Fruit fly (Drosophila melanogaster): Measurements from ENCODE around the gene Svil.
A peak's percentile ranks its signal among the peaks of the same experiment; 100 is the strongest.

Svil gene

dm6 chr3L:2424094-2424493 lies 46.6 kb downstream of the Svil start:
- TF ChIP-seq CG10348 (GFP tag; IDR thresholded peaks at IDR 0.05) (no peak), CG9948 (tag; optimal IDR thresholded peaks at IDR 0.05) (no peak), fd96Ca (GFP tag; IDR thresholded peaks at IDR 0.05) (no peak), CG8301 (tag; optimal IDR thresholded peaks at IDR 0.05) (no peak), CG15710 (tag; optimal IDR thresholded peaks at IDR 0.05) (no peak), CG4496 (GFP tag; IDR thresholded peaks at IDR 0.05) (peak; percentile 17; the same call in 1 of the 3 replicates)

dm6 chr3L:2425687-2426086 lies 48.2 kb downstream of the Svil start:
- TF ChIP-seq CG9948 (tag; optimal IDR thresholded peaks at IDR 0.05) (no peak), EcR (GFP tag; optimal IDR thresholded peaks at IDR 0.05) (peak; percentile 8)

DNA sequence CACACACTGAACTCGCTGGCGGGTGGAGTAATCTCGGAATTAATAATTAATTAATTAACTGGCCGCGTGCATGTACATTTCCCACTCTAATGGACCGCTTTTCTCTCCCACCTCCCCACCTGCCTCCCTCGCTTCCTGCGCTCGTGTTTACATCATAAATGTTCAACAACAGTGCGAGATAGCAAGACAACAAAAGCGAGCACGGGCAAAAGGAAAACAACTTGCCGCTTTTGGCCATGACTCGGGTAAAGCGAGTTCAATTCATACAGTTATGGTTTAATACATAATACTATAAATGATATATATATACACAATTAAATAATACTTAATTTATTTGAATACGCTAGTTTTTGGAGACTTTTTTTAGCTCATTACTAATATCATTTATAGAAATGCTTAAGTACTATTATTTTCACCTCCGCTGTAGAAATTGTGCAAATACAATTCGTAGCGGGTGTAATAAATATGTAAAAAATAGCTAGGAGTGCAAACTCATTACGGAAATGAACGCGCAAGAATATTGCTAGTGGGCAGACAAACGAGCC lies 49.0 kb downstream of the Svil start:
- TF ChIP-seq CG15710 (tag; optimal IDR thresholded peaks at IDR 0.05): peak; percentile 14
- TF ChIP-seq CG8301 (tag; optimal IDR thresholded peaks at IDR 0.05): peak; percentile 34
- TF ChIP-seq CG14655 (GFP tag; optimal IDR thresholded peaks at IDR 0.05): peak; percentile 60
- TF ChIP-seq CG34367 (tag; optimal IDR thresholded peaks at IDR 0.05): peak; percentile 5
- TF ChIP-seq CG17806 (tag; optimal IDR thresholded peaks at IDR 0.05): peak; percentile 52
- TF ChIP-seq Pif1A (GFP tag; optimal IDR thresholded peaks at IDR 0.05): peak; percentile 20
- no peak for TF ChIP-seq CG4496 (GFP tag; IDR thresholded peaks at IDR 0.05)
- no peak for TF ChIP-seq CG13204 (GFP tag; optimal IDR thresholded peaks at IDR 0.05)
- TF ChIP-seq CG8159 (tag; optimal IDR thresholded peaks at IDR 0.05): peak; percentile 70
- TF ChIP-seq CG32121 (GFP tag; IDR thresholded peaks at IDR 0.05): no peak
- TF ChIP-seq CG9948 (tag; optimal IDR thresholded peaks at IDR 0.05): no peak
- TF ChIP-seq EcR (GFP tag; optimal IDR thresholded peaks at IDR 0.05): peak; percentile 77
- TF ChIP-seq Pif1B (GFP tag; optimal IDR thresholded peaks at IDR 0.05): peak; percentile 50
- no peak for TF ChIP-seq rn (GFP tag; IDR thresholded peaks at IDR 0.05)
- TF ChIP-seq gl (tag; optimal IDR thresholded peaks at IDR 0.05): peak; percentile 18

dm6 chr3L:2427151-2427550 lies 49.7 kb downstream of the Svil start:
- TF ChIP-seq EcR (GFP tag; optimal IDR thresholded peaks at IDR 0.05): no peak
- no peak for TF ChIP-seq CG17806 (tag; optimal IDR thresholded peaks at IDR 0.05)
- no peak for TF ChIP-seq fd96Ca (GFP tag; IDR thresholded peaks at IDR 0.05)

DNA sequence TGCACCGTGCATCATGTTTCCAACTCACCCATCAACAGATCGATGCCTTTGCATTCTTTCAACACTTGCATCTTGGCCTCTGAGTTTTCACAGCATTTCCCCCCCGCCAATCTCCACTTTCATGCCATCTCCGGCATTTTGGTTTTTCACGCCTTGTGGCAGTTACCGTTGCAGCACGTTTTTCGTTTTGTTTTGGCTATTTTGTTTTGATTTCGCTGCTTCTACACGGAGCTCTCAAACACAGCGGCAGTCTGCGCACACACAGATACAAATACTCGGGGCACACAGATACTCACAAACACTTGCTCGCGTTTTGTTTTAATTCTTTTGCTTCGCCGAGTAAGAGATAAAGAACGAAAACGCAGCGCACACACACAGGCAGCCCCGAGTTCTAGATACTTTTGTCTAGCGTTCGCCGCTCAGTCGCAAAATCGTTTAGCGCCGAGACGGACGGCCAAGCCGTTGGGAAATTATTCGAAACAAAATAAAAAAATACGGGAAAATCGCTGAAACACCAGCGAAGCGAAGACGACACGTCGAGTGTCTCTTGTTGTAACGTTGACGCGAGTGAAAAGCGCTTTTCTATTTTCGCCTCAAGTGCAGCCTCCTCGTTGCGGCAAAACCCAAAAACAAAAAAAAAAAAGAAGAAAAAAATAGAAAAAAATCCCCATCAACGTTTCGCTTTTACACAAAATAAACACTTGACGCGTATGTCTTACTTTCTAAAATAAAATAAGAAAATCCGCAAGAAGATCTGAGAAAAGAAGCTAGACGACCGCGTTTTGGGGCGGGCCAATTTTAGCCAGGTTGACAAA lies 51.2 kb downstream of the Svil start:
- TF ChIP-seq CG8159 (tag; optimal IDR thresholded peaks at IDR 0.05): peak; percentile 14
- no peak for TF ChIP-seq CG10348 (GFP tag; IDR thresholded peaks at IDR 0.05)
- TF ChIP-seq Ets98B (GFP tag; IDR thresholded peaks at IDR 0.05): peak; percentile 83
- TF ChIP-seq CG12605 (GFP tag; IDR thresholded peaks at IDR 0.05): peak; percentile 86
- TF ChIP-seq CG8301 (tag; optimal IDR thresholded peaks at IDR 0.05): peak; percentile 32
- TF ChIP-seq fd96Ca (GFP tag; IDR thresholded peaks at IDR 0.05): peak; percentile 56
- no peak for TF ChIP-seq D1 (tag; optimal IDR thresholded peaks at IDR 0.05)
- TF ChIP-seq Snoo (tag; optimal IDR thresholded peaks at IDR 0.05): peak; percentile 34
- TF ChIP-seq Pif1A (GFP tag; optimal IDR thresholded peaks at IDR 0.05): peak; percentile 14
- TF ChIP-seq gl (tag; optimal IDR thresholded peaks at IDR 0.05): peak; percentile 63
- peak; percentile 21 for TF ChIP-seq EcR (GFP tag; optimal IDR thresholded peaks at IDR 0.05)
- no peak for TF ChIP-seq rn (GFP tag; IDR thresholded peaks at IDR 0.05)
- TF ChIP-seq Pif1B (GFP tag; optimal IDR thresholded peaks at IDR 0.05): no peak
- no peak for TF ChIP-seq CG17806 (tag; optimal IDR thresholded peaks at IDR 0.05)
- TF ChIP-seq CG15710 (tag; optimal IDR thresholded peaks at IDR 0.05): peak; percentile 33
- peak; percentile 80 for TF ChIP-seq CG13204 (GFP tag; optimal IDR thresholded peaks at IDR 0.05)
- no peak for TF ChIP-seq CG34367 (tag; optimal IDR thresholded peaks at IDR 0.05)
- TF ChIP-seq CG9948 (tag; optimal IDR thresholded peaks at IDR 0.05): no peak
- peak; percentile 80 for TF ChIP-seq CG32121 (GFP tag; IDR thresholded peaks at IDR 0.05)
- peak; percentile 79 for TF ChIP-seq CG4496 (GFP tag; IDR thresholded peaks at IDR 0.05)
- peak; percentile 51 for TF ChIP-seq CG14655 (GFP tag; optimal IDR thresholded peaks at IDR 0.05)

dm6 chr3L:2431340-2431739 lies 53.9 kb downstream of the Svil start:
- peak; percentile 72 for TF ChIP-seq Snoo (tag; optimal IDR thresholded peaks at IDR 0.05)
- peak; percentile 89 for TF ChIP-seq CG4496 (GFP tag; IDR thresholded peaks at IDR 0.05)
- TF ChIP-seq CG34367 (tag; optimal IDR thresholded peaks at IDR 0.05): peak; percentile 52
- peak; percentile 73; the same call in 1 of the 2 replicates for TF ChIP-seq rn (GFP tag; IDR thresholded peaks at IDR 0.05)
- peak; percentile 83 for TF ChIP-seq CG17806 (tag; optimal IDR thresholded peaks at IDR 0.05)
- TF ChIP-seq CG8159 (tag; optimal IDR thresholded peaks at IDR 0.05): peak; percentile 87
- TF ChIP-seq CG15710 (tag; optimal IDR thresholded peaks at IDR 0.05): peak; percentile 75
- peak; percentile 71 for TF ChIP-seq CG8301 (tag; optimal IDR thresholded peaks at IDR 0.05)
- TF ChIP-seq Pif1B (GFP tag; optimal IDR thresholded peaks at IDR 0.05): peak; percentile 69
- TF ChIP-seq CG32121 (GFP tag; IDR thresholded peaks at IDR 0.05): peak; percentile 84
- TF ChIP-seq CG12605 (GFP tag; IDR thresholded peaks at IDR 0.05): peak; percentile 60; the same call in 1 of the 2 replicates
- TF ChIP-seq EcR (GFP tag; optimal IDR thresholded peaks at IDR 0.05): no peak
- TF ChIP-seq CG14655 (GFP tag; optimal IDR thresholded peaks at IDR 0.05): peak; percentile 84
- no peak for TF ChIP-seq CG10348 (GFP tag; IDR thresholded peaks at IDR 0.05)
- TF ChIP-seq D1 (tag; optimal IDR thresholded peaks at IDR 0.05): peak; percentile 71
- TF ChIP-seq CG13204 (GFP tag; optimal IDR thresholded peaks at IDR 0.05): no peak
- peak; percentile 86 for TF ChIP-seq Pif1A (GFP tag; optimal IDR thresholded peaks at IDR 0.05)
- peak; percentile 81 for TF ChIP-seq fd96Ca (GFP tag; IDR thresholded peaks at IDR 0.05)
- peak; percentile 87 for TF ChIP-seq Ets98B (GFP tag; IDR thresholded peaks at IDR 0.05)
- peak; percentile 75 for TF ChIP-seq CG9948 (tag; optimal IDR thresholded peaks at IDR 0.05)
- TF ChIP-seq gl (tag; optimal IDR thresholded peaks at IDR 0.05): peak; percentile 43
